Worm (Caenorhabditis elegans) whole organism, L3 larva: ENCODE results near the gene glo-4.

ENCODE experiments used
- R02D3.7 ChIP-seq: fragments of 150-350 bp; optimal IDR thresholded peaks from 2 replicates; lab custom pipeline; 2014; ENCODE audit warnings: missing biosample characterization, missing genetic modification characterization
- ZK546.5 ChIP-seq: sonication (generic microtip); optimal IDR thresholded peaks from 2 replicates; lab custom pipeline; 2017; ENCODE audit warnings: missing biosample characterization, missing genetic modification characterization
- aly-2 ChIP-seq: fragments of 150-350 bp; optimal IDR thresholded peaks from 2 replicates; lab custom pipeline; 2014; ENCODE audit warnings: missing biosample characterization, missing genetic modification characterization
- ama-1 ChIP-seq: fragments of 150-350 bp; optimal IDR thresholded peaks from 2 replicates; lab custom pipeline; 2018
- ceh-16 ChIP-seq: sonication (generic microtip); optimal IDR thresholded peaks from 2 replicates; lab custom pipeline; 2017; ENCODE audit warnings: missing biosample characterization, missing genetic modification characterization
- ceh-28 ChIP-seq: fragments of 150-350 bp; optimal IDR thresholded peaks from 2 replicates; lab custom pipeline; 2014; ENCODE audit warnings: missing biosample characterization, missing genetic modification reagents, missing genetic modification characterization
- ceh-82 ChIP-seq: fragments of 150-350 bp; optimal IDR thresholded peaks from 2 replicates; lab custom pipeline; 2014; ENCODE audit warnings: missing biosample characterization, missing genetic modification characterization
- ceh-9 ChIP-seq: sonication (generic microtip); optimal IDR thresholded peaks from 2 replicates; lab custom pipeline; 2018; ENCODE audit warnings: missing biosample characterization, missing genetic modification characterization
- daf-12 ChIP-seq: fragments of 150-350 bp; optimal IDR thresholded peaks from 2 replicates; lab custom pipeline; 2014; ENCODE audit warnings: missing biosample characterization, missing genetic modification reagents, missing genetic modification characterization
- egl-27 ChIP-seq: sonication (generic microtip); optimal IDR thresholded peaks from 4 replicates; lab custom pipeline; 2017; ENCODE audit warnings: missing biosample characterization, missing genetic modification reagents, missing genetic modification characterization
- egl-5 ChIP-seq: fragments of 150-350 bp; optimal IDR thresholded peaks from 2 replicates; lab custom pipeline; 2017; ENCODE audit warnings: missing biosample characterization, missing genetic modification reagents, missing genetic modification characterization, inconsistent platforms
- elt-1 ChIP-seq: fragments of 150-350 bp; optimal IDR thresholded peaks from 2 replicates; lab custom pipeline; 2014; ENCODE audit warnings: missing biosample characterization, missing genetic modification characterization
- elt-2 ChIP-seq: sonication (generic microtip); optimal IDR thresholded peaks from 2 replicates; lab custom pipeline; 2016; ENCODE audit warnings: missing genetic modification reagents, mild to moderate bottlenecking, missing genetic modification characterization, missing compliant biosample characterization
- elt-3 ChIP-seq, 3 experiments: fragments of 150-350 bp in 1 of 3; sonication (generic microtip) in 2 of 3; optimal IDR thresholded peaks; 2 replicates in 2 of 3; 4 replicates in 1 of 3; lab custom pipeline; 2014 to 2017; ENCODE audit warnings: missing biosample characterization in 3 of 3, missing genetic modification characterization in 3 of 3
- eor-1 ChIP-seq, 2 experiments: fragments of 150-350 bp; optimal IDR thresholded peaks; 2 replicates each; lab custom pipeline; 2014 to 2018; ENCODE audit warnings: missing biosample characterization in 2 of 2, missing genetic modification characterization in 2 of 2
- fkh-10 ChIP-seq: sonication (generic microtip); optimal IDR thresholded peaks from 2 replicates; lab custom pipeline; 2017; ENCODE audit warnings: missing biosample characterization, missing genetic modification reagents, missing genetic modification characterization
- fkh-2 ChIP-seq: fragments of 150-350 bp; optimal IDR thresholded peaks from 2 replicates; lab custom pipeline; 2014; ENCODE audit warnings: missing biosample characterization, missing genetic modification reagents, missing genetic modification characterization
- fos-1 ChIP-seq: fragments of 150-350 bp; optimal IDR thresholded peaks from 2 replicates; lab custom pipeline; 2014; ENCODE audit warnings: missing biosample characterization, missing genetic modification characterization
- hmg-11 ChIP-seq: sonication (generic microtip); optimal IDR thresholded peaks from 2 replicates; lab custom pipeline; 2016; ENCODE audit warnings: missing genetic modification characterization, missing compliant biosample characterization
- jun-1 ChIP-seq: fragments of 150-350 bp; optimal IDR thresholded peaks from 2 replicates; lab custom pipeline; 2014; ENCODE audit warnings: missing biosample characterization, missing genetic modification reagents, missing genetic modification characterization
- lin-15B ChIP-seq: fragments of 150-350 bp; optimal IDR thresholded peaks from 2 replicates; lab custom pipeline; 2014; ENCODE audit warnings: missing biosample characterization, missing genetic modification characterization
- lin-39 ChIP-seq: fragments of 150-350 bp; optimal IDR thresholded peaks from 2 replicates; lab custom pipeline; 2018; ENCODE audit warnings: missing biosample characterization, missing genetic modification reagents, missing genetic modification characterization
- lsy-12 ChIP-seq: sonication (generic microtip); optimal IDR thresholded peaks from 2 replicates; lab custom pipeline; 2016; ENCODE audit warnings: mild to moderate bottlenecking, missing genetic modification characterization, missing compliant biosample characterization
- mdl-1 ChIP-seq: fragments of 150-350 bp; optimal IDR thresholded peaks from 2 replicates; lab custom pipeline; 2014; ENCODE audit warnings: missing biosample characterization, missing genetic modification characterization
- mml-1 ChIP-seq: fragments of 150-350 bp; sonication (generic microtip); optimal IDR thresholded peaks from 3 replicates; lab custom pipeline; 2014; ENCODE audit warnings: missing biosample characterization, missing genetic modification characterization
- nfya-1 ChIP-seq: sonication (generic microtip); optimal IDR thresholded peaks from 2 replicates; lab custom pipeline; 2017; ENCODE audit warnings: missing genetic modification characterization, mild to moderate bottlenecking, missing compliant biosample characterization, antibody characterized with exemption, moderate library complexity; ENCODE audit not compliant: insufficient read depth
- nhr-11 ChIP-seq: fragments of 150-350 bp; optimal IDR thresholded peaks from 2 replicates; lab custom pipeline; 2014; ENCODE audit warnings: missing biosample characterization, missing genetic modification characterization
- nhr-12 ChIP-seq: fragments of 150-350 bp; optimal IDR thresholded peaks from 2 replicates; lab custom pipeline; 2014; ENCODE audit warnings: missing biosample characterization, missing genetic modification characterization
- nhr-23 ChIP-seq: fragments of 150-350 bp; optimal IDR thresholded peaks from 2 replicates; lab custom pipeline; 2014; ENCODE audit warnings: missing biosample characterization, missing genetic modification reagents, missing genetic modification characterization
- nhr-237 ChIP-seq: fragments of 150-350 bp; optimal IDR thresholded peaks from 2 replicates; lab custom pipeline; 2014; ENCODE audit warnings: missing biosample characterization, missing genetic modification characterization
- nhr-25 ChIP-seq: sonication (generic microtip); optimal IDR thresholded peaks from 2 replicates; lab custom pipeline; 2017; ENCODE audit warnings: missing biosample characterization, missing genetic modification characterization
- nhr-28 ChIP-seq: fragments of 150-350 bp; optimal IDR thresholded peaks from 2 replicates; lab custom pipeline; 2014; ENCODE audit warnings: missing biosample characterization, missing genetic modification characterization
- nhr-43 ChIP-seq: sonication (generic microtip); optimal IDR thresholded peaks from 2 replicates; lab custom pipeline; 2016; ENCODE audit warnings: mild to moderate bottlenecking, missing genetic modification characterization, missing compliant biosample characterization; ENCODE audit not compliant: poor library complexity, severe bottlenecking
- nhr-67 ChIP-seq: fragments of 150-350 bp; optimal IDR thresholded peaks from 2 replicates; lab custom pipeline; 2014; ENCODE audit warnings: missing biosample characterization, missing genetic modification characterization
- nhr-76 ChIP-seq: fragments of 150-350 bp; sonication (generic microtip); optimal IDR thresholded peaks from 5 replicates; lab custom pipeline; 2014; ENCODE audit warnings: missing biosample characterization, missing genetic modification characterization
- nhr-77 ChIP-seq: fragments of 150-350 bp; optimal IDR thresholded peaks from 2 replicates; lab custom pipeline; 2014; ENCODE audit warnings: missing biosample characterization, missing genetic modification characterization
- pha-4 ChIP-seq: fragments of 150-350 bp; optimal IDR thresholded peaks from 2 replicates; lab custom pipeline; 2014; ENCODE audit warnings: missing biosample characterization, missing genetic modification reagents, missing genetic modification characterization
- pqm-1 ChIP-seq: fragments of 150-350 bp; optimal IDR thresholded peaks from 2 replicates; lab custom pipeline; 2017; ENCODE audit warnings: missing biosample characterization, missing genetic modification characterization, inconsistent platforms
- sea-2 ChIP-seq: fragments of 150-350 bp; sonication (generic microtip); optimal IDR thresholded peaks from 4 replicates; lab custom pipeline; 2014; ENCODE audit warnings: missing biosample characterization, missing genetic modification reagents, missing genetic modification characterization
- skn-1 ChIP-seq: fragments of 150-350 bp; optimal IDR thresholded peaks from 2 replicates; lab custom pipeline; 2014; ENCODE audit warnings: missing biosample characterization, missing genetic modification characterization
- snpc-4 ChIP-seq: fragments of 150-350 bp; optimal IDR thresholded peaks from 2 replicates; lab custom pipeline; 2014; ENCODE audit warnings: missing biosample characterization, missing genetic modification characterization
- tbx-2 ChIP-seq: sonication (generic microtip); optimal IDR thresholded peaks from 2 replicates; lab custom pipeline; 2016; ENCODE audit warnings: mild to moderate bottlenecking, missing genetic modification characterization, missing compliant biosample characterization
- unc-39 ChIP-seq: sonication (generic microtip); optimal IDR thresholded peaks from 4 replicates; lab custom pipeline; 2017; ENCODE audit warnings: missing biosample characterization, missing genetic modification characterization
- unc-62 ChIP-seq: fragments of 150-350 bp; sonication (generic microtip); optimal IDR thresholded peaks from 4 replicates; lab custom pipeline; 2014; ENCODE audit warnings: missing biosample characterization, missing genetic modification reagents, missing genetic modification characterization
- zag-1 ChIP-seq: fragments of 150-350 bp; optimal IDR thresholded peaks from 2 replicates; lab custom pipeline; 2014; ENCODE audit warnings: missing biosample characterization, missing genetic modification characterization
- ztf-11 ChIP-seq: fragments of 150-350 bp; optimal IDR thresholded peaks from 2 replicates; lab custom pipeline; 2014; ENCODE audit warnings: missing biosample characterization, missing genetic modification characterization
- ztf-4 ChIP-seq: fragments of 150-350 bp; optimal IDR thresholded peaks from 2 replicates; lab custom pipeline; 2014; ENCODE audit warnings: missing biosample characterization, missing genetic modification characterization

Gene glo-4

ce11 chrV:9243171-9243996 lies at the start of gene glo-4:
glo-4 (minus strand) TSS chrV:9243221.
- TF ChIP-seq fkh-2 (tag; lab: Kevin White, UChicago) (no peak), mml-1 (tag; lab: Kevin White, UChicago) (no peak), skn-1 (tag; lab: Kevin White, UChicago) (no peak), nfya-1 (tag; lab: Kevin White, UChicago) (peak; percentile 79), lin-15B (tag; lab: Kevin White, UChicago) (peak; percentile 73), nhr-28 (tag; lab: Kevin White, UChicago) (no peak), nhr-76 (tag; lab: Kevin White, UChicago) (no peak), unc-39 (tag; lab: Kevin White, UChicago) (no peak), ztf-11 (tag; lab: Kevin White, UChicago) (no peak), pqm-1 (peak; percentile 28), ama-1 (lab: Kevin White, UChicago) (no peak), lin-39 (tag; lab: Kevin White, UChicago) (peak; percentile 14), sea-2 (GFP tag; lab: Kevin White, UChicago) (no peak), egl-5 (tag; lab: Kevin White, UChicago) (peak; percentile 76), nhr-43 (tag; lab: Kevin White, UChicago) (peak; percentile 51), zag-1 (tag; lab: Kevin White, UChicago) (no peak), elt-2 (tag; lab: Kevin White, UChicago) (peak; percentile 78), ceh-28 (tag; lab: Kevin White, UChicago) (peak; percentile 55), tbx-2 (tag; lab: Kevin White, UChicago) (peak; percentile 59), nhr-67 (tag; lab: Kevin White, UChicago) (no peak), nhr-12 (no peak), ztf-4 (tag; lab: Kevin White, UChicago) (no peak), jun-1 (tag; lab: Kevin White, UChicago) (no peak), lsy-12 (tag; lab: Kevin White, UChicago) (peak; percentile 28), elt-1 (no peak), daf-12 (no peak), unc-62 (no peak), ceh-82 (tag; lab: Kevin White, UChicago) (no peak), nhr-237 (tag; lab: Kevin White, UChicago) (no peak), elt-3 (tag; optimal IDR thresholded peaks at IDR 0.05; lab: Kevin White, UChicago) (no peak), aly-2 (no peak), mdl-1 (tag; lab: Kevin White, UChicago) (no peak), pha-4 (peak; percentile 70), R02D3.7 (tag; lab: Kevin White, UChicago) (peak; percentile 11), ZK546.5 (tag; lab: Kevin White, UChicago) (no peak), fos-1 (tag; lab: Kevin White, UChicago) (no peak), nhr-11 (tag; lab: Kevin White, UChicago) (no peak), fkh-10 (GFP tag; lab: Kevin White, UChicago) (peak; percentile 85), eor-1 (tag; optimal IDR thresholded peaks at IDR 0.05; lab: Kevin White, UChicago) (no peak), ceh-16 (no peak), nhr-77 (tag; lab: Kevin White, UChicago) (no peak), ceh-9 (tag; lab: Kevin White, UChicago) (no peak), hmg-11 (tag; lab: Kevin White, UChicago) (peak; percentile 60), snpc-4 (tag; lab: Kevin White, UChicago) (no peak), nhr-23 (tag; lab: Kevin White, UChicago) (peak; percentile 88), egl-27 (tag; lab: Kevin White, UChicago) (no peak), nhr-25 (tag; lab: Kevin White, UChicago) (peak; percentile 65)
- TF ChIP-seq, all 47 proteins: peak for 16
